Fruit fly (Drosophila melanogaster) whole organism, embryonic: ENCODE measurements around the gene lbe.
A peak's percentile ranks its signal among the peaks of the same experiment; 100 is the strongest.

Experiments used
- Adf1 ChIP-seq: fragments of 200-800 bp; sonication (Bioruptor generic); IDR thresholded peaks from 2 replicates; pipeline ENCODE4 v1.3.6; 2022; ENCODE audit warnings: missing biosample characterization, missing genetic modification characterization
- Antp ChIP-seq: fragments of 200-800 bp; sonication (Bioruptor generic); optimal IDR thresholded peaks from 3 replicates; lab custom pipeline; 2016; ENCODE audit warnings: missing biosample characterization, missing genetic modification characterization
- Atf-2 ChIP-seq: fragments of 200-800 bp; sonication (Bioruptor generic); optimal IDR thresholded peaks from 2 replicates; lab custom pipeline; 2016; ENCODE audit warnings: missing biosample characterization, missing genetic modification characterization
- Bdp1 ChIP-seq: fragments of 200-800 bp; sonication (Bioruptor generic); optimal IDR thresholded peaks from 3 replicates; lab custom pipeline; 2016; ENCODE audit warnings: missing biosample characterization, missing genetic modification characterization
- Bteb2 ChIP-seq: fragments of 200-800 bp; sonication (Bioruptor generic); optimal IDR thresholded peaks from 2 replicates; lab custom pipeline; 2016; ENCODE audit warnings: missing biosample characterization, missing genetic modification characterization
- CG10209 ChIP-seq: fragments of 200-800 bp; sonication (Bioruptor generic); optimal IDR thresholded peaks from 3 replicates; lab custom pipeline; 2017; ENCODE audit warnings: missing biosample characterization, mild to moderate bottlenecking, missing genetic modification characterization, missing genetic modification reagents
- CG10267 ChIP-seq: fragments of 200-800 bp; sonication (Bioruptor generic); optimal IDR thresholded peaks from 2 replicates; lab custom pipeline; 2018; ENCODE audit warnings: missing biosample characterization, mild to moderate bottlenecking, missing genetic modification characterization, moderate library complexity
- CG10274 ChIP-seq: fragments of 200-800 bp; sonication (Bioruptor generic); optimal IDR thresholded peaks from 3 replicates; lab custom pipeline; 2017; ENCODE audit warnings: missing biosample characterization, mild to moderate bottlenecking, missing genetic modification characterization
- CG10366 ChIP-seq: fragments of 200-800 bp; sonication (Bioruptor generic); IDR thresholded peaks from 2 replicates; pipeline ENCODE4 v1.3.6; 2022; ENCODE audit warnings: missing biosample characterization, missing genetic modification characterization
- CG11247 ChIP-seq: fragments of 200-800 bp; sonication (Bioruptor generic); IDR thresholded peaks from 2 replicates; pipeline ENCODE4 v1.3.6; 2022; ENCODE audit warnings: missing biosample characterization, missing genetic modification characterization
- CG11695 ChIP-seq: fragments of 200-800 bp; sonication (Bioruptor generic); IDR thresholded peaks from 3 replicates; pipeline ENCODE4 v1.3.6; 2022; ENCODE audit warnings: missing biosample characterization, missing genetic modification characterization
- CG14710 ChIP-seq: fragments of 200-800 bp; sonication (Bioruptor generic); optimal IDR thresholded peaks from 3 replicates; lab custom pipeline; 2019; ENCODE audit warnings: missing biosample characterization, mild to moderate bottlenecking, missing genetic modification characterization, moderate library complexity
- CG16779 ChIP-seq: fragments of 200-800 bp; sonication (Bioruptor generic); IDR thresholded peaks from 2 replicates; pipeline ENCODE4 v1.3.6; 2022; ENCODE audit warnings: missing biosample characterization, missing genetic modification characterization
- CG2875 ChIP-seq: fragments of 200-800 bp; sonication (Bioruptor generic); optimal IDR thresholded peaks from 2 replicates; lab custom pipeline; 2017; ENCODE audit warnings: missing biosample characterization, mild to moderate bottlenecking, missing genetic modification characterization, missing genetic modification reagents
- CG31365 ChIP-seq: fragments of 200-800 bp; sonication (Bioruptor generic); optimal IDR thresholded peaks from 2 replicates; lab custom pipeline; 2018; ENCODE audit warnings: missing biosample characterization, mild to moderate bottlenecking, missing genetic modification characterization
- CG34376 ChIP-seq: fragments of 200-800 bp; sonication (Bioruptor generic); optimal IDR thresholded peaks from 2 replicates; lab custom pipeline; 2018; ENCODE audit warnings: missing biosample characterization, mild to moderate bottlenecking, missing genetic modification characterization
- CG34422 ChIP-seq: fragments of 200-800 bp; sonication (Bioruptor generic); IDR thresholded peaks from 3 replicates; pipeline ENCODE4 v1.3.6; 2022; ENCODE audit warnings: missing biosample characterization, missing genetic modification characterization
- CG6654 ChIP-seq: fragments of 200-800 bp; sonication (Bioruptor generic); optimal IDR thresholded peaks from 2 replicates; lab custom pipeline; 2017; ENCODE audit warnings: missing biosample characterization, mild to moderate bottlenecking, missing genetic modification characterization
- CG6813 ChIP-seq: fragments of 200-800 bp; sonication (Bioruptor generic); optimal IDR thresholded peaks from 2 replicates; lab custom pipeline; 2017; ENCODE audit warnings: missing biosample characterization, missing genetic modification characterization, mild to moderate bottlenecking, moderate library complexity, missing genetic modification reagents
- CG7556 ChIP-seq: fragments of 200-800 bp; sonication (Bioruptor generic); optimal IDR thresholded peaks from 2 replicates; lab custom pipeline; 2017; ENCODE audit warnings: missing biosample characterization, mild to moderate bottlenecking, missing genetic modification characterization
- CG7786 ChIP-seq: fragments of 200-800 bp; sonication (Bioruptor generic); optimal IDR thresholded peaks from 2 replicates; lab custom pipeline; 2016; ENCODE audit warnings: missing biosample characterization, missing genetic modification characterization
- CG9437 ChIP-seq: fragments of 200-800 bp; sonication (Bioruptor generic); optimal IDR thresholded peaks from 2 replicates; lab custom pipeline; 2018; ENCODE audit warnings: missing biosample characterization, mild to moderate bottlenecking, missing genetic modification characterization
- CHES-1-like ChIP-seq: fragments of 200-800 bp; sonication (Bioruptor generic); optimal IDR thresholded peaks from 2 replicates; lab custom pipeline; 2016; ENCODE audit warnings: missing biosample characterization, missing genetic modification characterization
- Doc3 ChIP-seq: fragments of 200-800 bp; sonication (Bioruptor generic); IDR thresholded peaks from 3 replicates; pipeline ENCODE4 v1.3.6; 2022; ENCODE audit warnings: missing biosample characterization, missing genetic modification characterization; ENCODE audit not compliant: partially characterized antibody
- GATAe ChIP-seq: fragments of 200-800 bp; sonication (Bioruptor generic); conservative IDR thresholded peaks from 2 replicates; pipeline ENCODE4 v1.3.6; 2022; ENCODE audit warnings: missing biosample characterization, missing genetic modification characterization
- HLHmδ ChIP-seq: fragments of 200-800 bp; sonication (Bioruptor generic); optimal IDR thresholded peaks from 2 replicates; lab custom pipeline; 2018; ENCODE audit warnings: missing biosample characterization, mild to moderate bottlenecking, missing genetic modification characterization, moderate library complexity
- Hey ChIP-seq: fragments of 200-800 bp; sonication (Bioruptor generic); optimal IDR thresholded peaks from 3 replicates; lab custom pipeline; 2018; ENCODE audit warnings: missing biosample characterization, mild to moderate bottlenecking, missing genetic modification characterization
- Jarid2 ChIP-seq: fragments of 200-800 bp; sonication (Bioruptor generic); optimal IDR thresholded peaks from 3 replicates; lab custom pipeline; 2017; ENCODE audit warnings: mild to moderate bottlenecking, missing biosample characterization, missing genetic modification reagents, missing genetic modification characterization
- Med ChIP-seq: fragments of 200-800 bp; sonication (Bioruptor generic); peaks from one replicate; lab custom pipeline; 2016; ENCODE audit warnings: missing biosample characterization, missing genetic modification characterization, mild to moderate bottlenecking, inconsistent platforms, moderate library complexity
- Meics ChIP-seq: fragments of 200-800 bp; sonication (Bioruptor generic); optimal IDR thresholded peaks from 2 replicates; lab custom pipeline; 2017; ENCODE audit warnings: missing biosample characterization, mild to moderate bottlenecking, missing genetic modification characterization
- Nf-YA ChIP-seq: fragments of 200-800 bp; sonication (Bioruptor generic); IDR thresholded peaks from 2 replicates; pipeline ENCODE4 v1.3.6; 2022; ENCODE audit warnings: missing biosample characterization, missing genetic modification characterization
- NfI ChIP-seq: fragments of 200-800 bp; sonication (Bioruptor generic); optimal IDR thresholded peaks from 3 replicates; lab custom pipeline; 2018; ENCODE audit warnings: missing biosample characterization, mild to moderate bottlenecking, missing genetic modification characterization, moderate library complexity
- Ptx1 ChIP-seq: fragments of 200-800 bp; sonication (Bioruptor generic); IDR thresholded peaks from 2 replicates; pipeline ENCODE4 v1.3.6; 2022; ENCODE audit warnings: missing biosample characterization, missing genetic modification characterization
- Ravus ChIP-seq: fragments of 200-800 bp; sonication (Bioruptor generic); IDR thresholded peaks from 2 replicates; pipeline ENCODE4 v1.3.6; 2022; ENCODE audit warnings: missing biosample characterization, missing genetic modification characterization
- Scr ChIP-seq: fragments of 200-800 bp; sonication (Bioruptor generic); IDR thresholded peaks from 2 replicates; pipeline ENCODE4 v1.3.6; 2022; ENCODE audit warnings: missing biosample characterization, missing genetic modification characterization; ENCODE audit not compliant: partially characterized antibody
- ato ChIP-seq: fragments of 200-800 bp; sonication (Bioruptor generic); IDR thresholded peaks from 2 replicates; pipeline ENCODE4 v1.3.6; 2022; ENCODE audit warnings: missing biosample characterization, missing genetic modification characterization; ENCODE audit not compliant: partially characterized antibody
- bcd ChIP-seq: fragments of 200-800 bp; sonication (Bioruptor generic); optimal IDR thresholded peaks from 2 replicates; lab custom pipeline; 2017; ENCODE audit warnings: missing biosample characterization, mild to moderate bottlenecking, missing genetic modification characterization
- dati ChIP-seq: fragments of 200-800 bp; sonication (Bioruptor generic); IDR thresholded peaks from 2 replicates; pipeline ENCODE4 v1.3.6; 2022; ENCODE audit warnings: missing biosample characterization, missing genetic modification characterization
- ftz-f1 ChIP-seq: fragments of 200-800 bp; sonication (Bioruptor generic); optimal IDR thresholded peaks from 2 replicates; lab custom pipeline; 2016; ENCODE audit warnings: missing biosample characterization, missing genetic modification characterization
- gsb-n ChIP-seq: fragments of 200-800 bp; sonication (Bioruptor generic); optimal IDR thresholded peaks from 3 replicates; lab custom pipeline; 2018; ENCODE audit warnings: missing biosample characterization, mild to moderate bottlenecking, missing genetic modification characterization
- hb ChIP-seq: fragments of 200-800 bp; sonication (Bioruptor generic); IDR thresholded peaks from 3 replicates; pipeline ENCODE4 v1.3.6; 2022; ENCODE audit warnings: missing biosample characterization, missing genetic modification characterization; ENCODE audit not compliant: partially characterized antibody
- ind ChIP-seq: fragments of 200-800 bp; sonication (Bioruptor generic); optimal IDR thresholded peaks from 3 replicates; lab custom pipeline; 2016; ENCODE audit warnings: missing biosample characterization, missing genetic modification characterization
- lilli ChIP-seq: fragments of 200-800 bp; sonication (Bioruptor generic); optimal IDR thresholded peaks from 3 replicates; lab custom pipeline; 2016; ENCODE audit warnings: missing biosample characterization, missing genetic modification characterization
- nau ChIP-seq: fragments of 200-800 bp; sonication (Bioruptor generic); optimal IDR thresholded peaks from 3 replicates; lab custom pipeline; 2017; ENCODE audit warnings: missing biosample characterization, mild to moderate bottlenecking, missing genetic modification characterization, missing genetic modification reagents
- nerfin-1 ChIP-seq: fragments of 200-800 bp; sonication (Bioruptor generic); optimal IDR thresholded peaks from 3 replicates; lab custom pipeline; 2019; ENCODE audit warnings: missing biosample characterization, mild to moderate bottlenecking, missing genetic modification characterization, moderate library complexity
- onecut ChIP-seq: fragments of 200-800 bp; sonication (Bioruptor generic); IDR thresholded peaks from 2 replicates; pipeline ENCODE4 v1.3.6; 2022; ENCODE audit warnings: missing biosample characterization, missing genetic modification characterization
- schlank ChIP-seq: fragments of 200-800 bp; sonication (Bioruptor generic); optimal IDR thresholded peaks from 2 replicates; lab custom pipeline; 2018; ENCODE audit warnings: missing biosample characterization, mild to moderate bottlenecking, missing genetic modification characterization
- sim ChIP-seq: fragments of 200-800 bp; sonication (Bioruptor generic); IDR thresholded peaks from 2 replicates; pipeline ENCODE4 v1.3.6; 2022; ENCODE audit warnings: missing biosample characterization, missing genetic modification characterization
- tap ChIP-seq: fragments of 200-800 bp; optimal IDR thresholded peaks from 3 replicates; lab custom pipeline; 2019; ENCODE audit warnings: missing biosample characterization, mild to moderate bottlenecking, missing genetic modification characterization, moderate library complexity
- toy ChIP-seq: fragments of 200-800 bp; sonication (Bioruptor generic); IDR thresholded peaks from 2 replicates; pipeline ENCODE4 v1.3.6; 2022; ENCODE audit warnings: missing biosample characterization, missing genetic modification characterization
- wdn ChIP-seq: fragments of 200-800 bp; sonication (Bioruptor generic); IDR thresholded peaks from 2 replicates; pipeline ENCODE4 v1.3.6; 2022; ENCODE audit warnings: missing biosample characterization, missing genetic modification characterization

lbe gene

DNA sequence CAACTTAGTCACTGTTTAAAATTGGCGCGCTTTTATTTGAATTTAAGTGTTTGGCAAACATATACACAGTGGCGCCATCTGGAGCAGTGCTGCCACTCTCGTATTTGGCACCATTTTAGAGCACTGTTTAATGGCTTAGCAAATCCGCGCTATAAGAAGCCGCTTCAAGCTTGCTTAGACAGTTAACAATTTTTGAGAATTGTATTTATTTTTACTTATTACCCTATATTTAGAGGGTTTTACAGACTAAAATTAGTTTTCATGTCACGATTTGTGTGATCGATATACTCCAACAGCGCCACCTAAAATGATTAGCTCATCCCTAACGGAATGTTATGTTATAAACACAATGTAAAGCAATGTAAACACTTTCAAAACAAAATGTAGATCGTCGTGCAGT is 35.6 kb upstream of the lbe start, which contains the start of gene Fancm (continued):
- no peak for TF ChIP-seq CG6654 (GFP tag; lab: Kevin White, UChicago)
- TF ChIP-seq CG10267 (tag; lab: Kevin White, UChicago): peak; percentile 100
- TF ChIP-seq Nf-YA: no peak
- TF ChIP-seq CHES-1-like (GFP tag; lab: Kevin White, UChicago): peak; percentile 64
- TF ChIP-seq CG34422 (GFP tag; lab: Robert Waterston, UW): peak; percentile 45; the same call in 2 of the 3 replicates
- peak; percentile 36 for TF ChIP-seq CG10366 (GFP tag; lab: Robert Waterston, UW)
- TF ChIP-seq schlank (tag; lab: Kevin White, UChicago): no peak
- TF ChIP-seq Ptx1: peak; percentile 70
- TF ChIP-seq ftz-f1 (GFP tag; lab: Kevin White, UChicago): no peak
- no peak for TF ChIP-seq GATAe (GFP tag; lab: Robert Waterston, UW)
- no peak for TF ChIP-seq wdn (GFP tag; lab: Robert Waterston, UW)
- no peak for TF ChIP-seq dati (GFP tag; lab: Robert Waterston, UW)
- no peak for TF ChIP-seq gsb-n
- TF ChIP-seq nerfin-1: peak; percentile 86
- peak; percentile 48 for TF ChIP-seq CG7556 (GFP tag; lab: Kevin White, UChicago)
- no peak for TF ChIP-seq Ravus (GFP tag; lab: Robert Waterston, UW)
- TF ChIP-seq CG9437 (GFP tag; lab: Kevin White, UChicago): peak; percentile 14
- no peak for TF ChIP-seq CG34376 (GFP tag; lab: Kevin White, UChicago)
- peak; percentile 44 for TF ChIP-seq Bteb2 (GFP tag; lab: Kevin White, UChicago)
- no peak for TF ChIP-seq CG2875
- TF ChIP-seq ind: peak; percentile 68
- TF ChIP-seq CG7786 (GFP tag; lab: Kevin White, UChicago): peak; percentile 79
- TF ChIP-seq Doc3: peak; percentile 58; the same call in 2 of the 3 replicates
- peak; percentile 62 for TF ChIP-seq NfI (GFP tag; lab: Kevin White, UChicago)
- TF ChIP-seq CG11695 (GFP tag; lab: Robert Waterston, UW): no peak
- TF ChIP-seq Scr (GFP tag; lab: Robert Waterston, UW): peak; percentile 72
- TF ChIP-seq sim (GFP tag; lab: Robert Waterston, UW): no peak
- TF ChIP-seq hb (GFP tag; lab: Robert Waterston, UW): no peak
- no peak for TF ChIP-seq HLHmδ
- TF ChIP-seq Atf-2 (GFP tag; lab: Kevin White, UChicago): peak; percentile 62
- TF ChIP-seq tap (tag; lab: Kevin White, UChicago): no peak
- no peak for TF ChIP-seq CG6813
- peak; percentile 99 for TF ChIP-seq CG14710 (tag; lab: Kevin White, UChicago)
- TF ChIP-seq CG11247 (GFP tag; lab: Robert Waterston, UW): peak; percentile 65
- peak; percentile 85 for TF ChIP-seq Antp (GFP tag; lab: Kevin White, UChicago)
- TF ChIP-seq Hey (tag; lab: Kevin White, UChicago): no peak
- peak; percentile 84 for TF ChIP-seq bcd (GFP tag; lab: Kevin White, UChicago)
- peak; percentile 63 for TF ChIP-seq CG10209
- TF ChIP-seq Meics: peak; percentile 50
- no peak for TF ChIP-seq Adf1 (GFP tag; lab: Robert Waterston, UW)
- TF ChIP-seq Jarid2: no peak
- no peak for TF ChIP-seq nau (GFP tag; lab: Kevin White, UChicago)
- peak; percentile 58 for TF ChIP-seq Bdp1
- TF ChIP-seq ato (GFP tag; lab: Robert Waterston, UW): 0 out of 2 replicates have a peak, but pooled peaks have one; percentile 10
- TF ChIP-seq toy: no peak
- no peak for TF ChIP-seq CG31365 (tag; lab: Kevin White, UChicago)
- TF ChIP-seq onecut: no peak
- peak; percentile 95 for TF ChIP-seq Med (GFP tag; lab: Kevin White, UChicago)
- no peak for TF ChIP-seq CG16779 (GFP tag; lab: Robert Waterston, UW)
- TF ChIP-seq CG10274 (GFP tag; lab: Kevin White, UChicago): no peak
- peak; percentile 77 for TF ChIP-seq lilli
